Worm (Caenorhabditis elegans) whole organism, young adult: ENCODE measurements around the gene C08E8.6.

Experiments used
- F10E7.11 ChIP-seq: sonication (generic microtip); optimal IDR thresholded peaks from 2 replicates; lab custom pipeline; 2017; ENCODE audit warnings: mild to moderate bottlenecking, missing genetic modification characterization, moderate library complexity, missing compliant biosample characterization
- F23B12.7 ChIP-seq: sonication (generic microtip); optimal IDR thresholded peaks from 2 replicates; lab custom pipeline; 2017; ENCODE audit warnings: missing genetic modification characterization, mild to moderate bottlenecking, missing compliant biosample characterization, antibody characterized with exemption, moderate library complexity; ENCODE audit not compliant: insufficient read depth
- F39B2.1 ChIP-seq: fragments of 200-800 bp; sonication (Bioruptor generic); IDR thresholded peaks from 2 replicates; pipeline ENCODE4 v1.3.6; 2022; ENCODE audit warnings: missing genetic modification reagents, missing genetic modification characterization, missing compliant biosample characterization
- F49E8.2 ChIP-seq: sonication (generic microtip); optimal IDR thresholded peaks from 3 replicates; lab custom pipeline; 2017; ENCODE audit warnings: missing genetic modification characterization, mild to moderate bottlenecking, missing compliant biosample characterization, antibody characterized with exemption, moderate library complexity; ENCODE audit not compliant: insufficient read depth
- F55B11.4 ChIP-seq: sonication (generic microtip); optimal IDR thresholded peaks from 2 replicates; lab custom pipeline; 2016; ENCODE audit warnings: missing compliant biosample characterization, missing genetic modification characterization, borderline replicate concordance; ENCODE audit not compliant: insufficient read depth
- K12H6.12 ChIP-seq: fragments of 200-800 bp; sonication (Bioruptor generic); optimal IDR thresholded peaks from 2 replicates; lab custom pipeline; 2018; ENCODE audit warnings: mild to moderate bottlenecking, missing genetic modification characterization, missing compliant biosample characterization
- Y53G8AR.9 ChIP-seq: fragments of 200-800 bp; sonication (Bioruptor generic); conservative IDR thresholded peaks from 2 replicates; pipeline ENCODE4 v1.3.6; 2022; ENCODE audit warnings: missing genetic modification reagents, missing genetic modification characterization, missing compliant biosample characterization
- Y67H2A.10 ChIP-seq: fragments of 200-800 bp; sonication (Bioruptor generic); conservative IDR thresholded peaks from 2 replicates; pipeline ENCODE4 v1.3.6; 2022; ENCODE audit warnings: missing genetic modification reagents, missing genetic modification characterization, missing compliant biosample characterization
- ZK185.1 ChIP-seq: sonication (generic microtip); optimal IDR thresholded peaks from 2 replicates; lab custom pipeline; 2016; ENCODE audit warnings: mild to moderate bottlenecking, missing genetic modification characterization, missing compliant biosample characterization; ENCODE audit not compliant: poor library complexity, severe bottlenecking
- ama-1 ChIP-seq, 3 experiments: fragments of 150-350 bp in 1 of 3; sonication (generic microtip) in 2 of 3; optimal IDR thresholded peaks; 2 replicates each; lab custom pipeline; 2014 to 2018; ENCODE audit warnings: missing biosample characterization in 2 of 3, missing genetic modification characterization in 2 of 3, missing genetic modification reagents in 2 of 3
- aptf-2 ChIP-seq: fragments of 200-800 bp; sonication (Bioruptor generic); conservative IDR thresholded peaks from 2 replicates; pipeline ENCODE4 v1.3.6; 2022; ENCODE audit warnings: missing genetic modification reagents, missing genetic modification characterization, missing compliant biosample characterization
- aptf-3 ChIP-seq: fragments of 200-800 bp; sonication (Bioruptor generic); IDR thresholded peaks from 2 replicates; pipeline ENCODE4 v1.3.6; 2022; ENCODE audit warnings: missing genetic modification characterization, missing compliant biosample characterization
- atf-7 ChIP-seq: sonication (generic microtip); optimal IDR thresholded peaks from 2 replicates; lab custom pipeline; 2017; ENCODE audit warnings: mild to moderate bottlenecking, missing genetic modification characterization, missing compliant biosample characterization
- athp-1 ChIP-seq: sonication (generic microtip); optimal IDR thresholded peaks from 2 replicates; lab custom pipeline; 2017; ENCODE audit warnings: mild to moderate bottlenecking, missing genetic modification characterization, missing compliant biosample characterization
- bed-2 ChIP-seq: fragments of 200-800 bp; sonication (Bioruptor generic); IDR thresholded peaks from 2 replicates; pipeline ENCODE4 v1.3.6; 2022; ENCODE audit warnings: missing genetic modification reagents, missing genetic modification characterization, missing compliant biosample characterization
- cebp-1 ChIP-seq, 2 experiments: fragments of 200-800 bp in 1 of 2; sonication (Bioruptor generic) in 1 of 2; sonication (generic microtip) in 1 of 2; IDR thresholded peaks in 1 of 2; optimal IDR thresholded peaks in 1 of 2; 2 replicates each; pipeline versions ENCODE4 v1.3.6 to Lab custom; 2017 to 2022; ENCODE audit warnings: missing compliant biosample characterization in 2 of 2, missing genetic modification characterization in 2 of 2, mild to moderate bottlenecking in 1 of 2, missing genetic modification reagents in 1 of 2, moderate library complexity in 1 of 2
- ceh-100 ChIP-seq: fragments of 200-800 bp; sonication (Bioruptor generic); IDR thresholded peaks from 2 replicates; pipeline ENCODE4 v1.3.6; 2022; ENCODE audit warnings: missing genetic modification reagents, missing genetic modification characterization, missing compliant biosample characterization
- ceh-40 ChIP-seq: fragments of 200-800 bp; sonication (Bioruptor generic); IDR thresholded peaks from 2 replicates; pipeline ENCODE4 v1.3.6; 2022; ENCODE audit warnings: missing genetic modification characterization, missing compliant biosample characterization
- chd-7 ChIP-seq: sonication (generic microtip); optimal IDR thresholded peaks from 2 replicates; lab custom pipeline; 2016; ENCODE audit warnings: mild to moderate bottlenecking, missing genetic modification characterization, moderate library complexity, missing compliant biosample characterization
- ekl-4 ChIP-seq: fragments of 200-800 bp; sonication (Bioruptor generic); IDR thresholded peaks from 2 replicates; pipeline ENCODE4 v1.3.6; 2022; ENCODE audit warnings: missing genetic modification reagents, missing genetic modification characterization, missing compliant biosample characterization
- let-526 ChIP-seq: fragments of 200-800 bp; sonication (Bioruptor generic); IDR thresholded peaks from 2 replicates; pipeline ENCODE4 v1.3.6; 2022; ENCODE audit warnings: missing genetic modification reagents, missing genetic modification characterization, missing compliant biosample characterization
- lin-35 ChIP-seq, 3 experiments: fragments of 150-350 bp in 2 of 3; sonication (generic microtip) in 1 of 3; optimal IDR thresholded peaks; 2 replicates each; lab custom pipeline; 2014 to 2018; ENCODE audit warnings: missing biosample characterization in 3 of 3, missing genetic modification characterization in 3 of 3, missing genetic modification reagents in 3 of 3
- madf-3 ChIP-seq: fragments of 200-800 bp; sonication (Bioruptor generic); IDR thresholded peaks from 2 replicates; pipeline ENCODE4 v1.3.6; 2022; ENCODE audit warnings: missing genetic modification reagents, missing genetic modification characterization, missing compliant biosample characterization
- nfyb-1 ChIP-seq: fragments of 200-800 bp; sonication (Bioruptor generic); IDR thresholded peaks from 2 replicates; pipeline ENCODE4 v1.3.6; 2022; ENCODE audit warnings: missing genetic modification reagents, missing genetic modification characterization, missing compliant biosample characterization
- nhr-27 ChIP-seq: fragments of 200-800 bp; sonication (Bioruptor generic); optimal IDR thresholded peaks from 2 replicates; lab custom pipeline; 2018; ENCODE audit warnings: mild to moderate bottlenecking, missing genetic modification characterization, moderate library complexity, missing compliant biosample characterization
- rpc-1 ChIP-seq, 2 experiments: fragments of 150-350 bp in 1 of 2; sonication (generic microtip) in 1 of 2; optimal IDR thresholded peaks; 2 replicates each; lab custom pipeline; 2014 to 2018; ENCODE audit warnings: missing biosample characterization in 1 of 2, missing genetic modification characterization in 1 of 2, missing genetic modification reagents in 1 of 2, missing genotype in 1 of 2
- snpc-1.3 ChIP-seq: sonication (generic microtip); optimal IDR thresholded peaks from 2 replicates; lab custom pipeline; 2017; ENCODE audit warnings: missing genetic modification characterization, mild to moderate bottlenecking, missing compliant biosample characterization, antibody characterized with exemption, moderate library complexity, missing genotype, missing genetic modification reagents; ENCODE audit not compliant: insufficient read depth
- snpc-3.4 ChIP-seq: sonication (generic microtip); optimal IDR thresholded peaks from 2 replicates; lab custom pipeline; 2017; ENCODE audit warnings: missing genetic modification characterization, mild to moderate bottlenecking, missing compliant biosample characterization, antibody characterized with exemption, moderate library complexity, missing genotype, missing genetic modification reagents
- snpc-4 ChIP-seq, 5 experiments: fragments of 150-350 bp in 1 of 5; sonication (generic microtip) in 4 of 5; optimal IDR thresholded peaks; 2 replicates each; lab custom pipeline; 2014 to 2018; ENCODE audit warnings: missing genetic modification characterization in 5 of 5, missing biosample characterization in 3 of 5, antibody characterized with exemption in 2 of 5, mild to moderate bottlenecking in 2 of 5, missing compliant biosample characterization in 2 of 5, missing genotype in 2 of 5, moderate library complexity in 2 of 5, missing genetic modification reagents in 1 of 5
- somi-1 ChIP-seq: fragments of 200-800 bp; sonication (Bioruptor generic); optimal IDR thresholded peaks from 2 replicates; lab custom pipeline; 2018; ENCODE audit warnings: mild to moderate bottlenecking, missing genetic modification characterization, missing compliant biosample characterization
- tbx-9 ChIP-seq: sonication (generic microtip); optimal IDR thresholded peaks from 2 replicates; lab custom pipeline; 2016; ENCODE audit warnings: borderline replicate concordance, missing genetic modification characterization, inconsistent platforms, missing compliant biosample characterization

Gene C08E8.6

ce11 chrV:18394203-18394602 is 26.0 kb upstream of the C08E8.6 start, which contains the start of gene Y51A2B.6:
Y51A2B.6 (minus strand) TSS chrV:18394303.
- TF ChIP-seq nfyb-1 (GFP tag; lab: Robert Waterston, UW) (no peak), F55B11.4 (tag; lab: Kevin White, UChicago) (no peak), lin-35 (GFP tag; optimal IDR thresholded peaks at IDR 0.05; lab: Kevin White, UChicago) (no peak), snpc-4 (GFP tag; optimal IDR thresholded peaks at IDR 0.05; lab: Kevin White, UChicago) (no peak), snpc-4 (tag; optimal IDR thresholded peaks at IDR 0.05; lab: Kevin White, UChicago) (no peak), madf-3 (no peak), Y67H2A.10 (no peak), ceh-40 (GFP tag; lab: Robert Waterston, UW) (no peak), rpc-1 (optimal IDR thresholded peaks at IDR 0.05; lab: Kevin White, UChicago) (no peak), rpc-1 (tag; optimal IDR thresholded peaks at IDR 0.05; lab: Kevin White, UChicago) (no peak), snpc-1.3 (no peak)

- TF ChIP-seq athp-1 (tag; lab: Kevin White, UChicago) = no peak
- no peak for TF ChIP-seq cebp-1 (GFP tag; IDR thresholded peaks at IDR 0.05; lab: Robert Waterston, UW)
- no peak for TF ChIP-seq cebp-1 (tag; optimal IDR thresholded peaks at IDR 0.05; lab: Kevin White, UChicago)
- no peak for TF ChIP-seq Y53G8AR.9
- no peak for TF ChIP-seq tbx-9 (tag; lab: Kevin White, UChicago)
- no peak for TF ChIP-seq F39B2.1 (GFP tag; lab: Robert Waterston, UW)
- no peak for TF ChIP-seq bed-2 (GFP tag; lab: Robert Waterston, UW)
- TF ChIP-seq chd-7 (tag; lab: Kevin White, UChicago) = no peak
- TF ChIP-seq K12H6.12 (tag; lab: Kevin White, UChicago) = no peak
- TF ChIP-seq ZK185.1 = no peak
- TF ChIP-seq rpc-1 (optimal IDR thresholded peaks at IDR 0.05; lab: Kevin White, UChicago) = no peak
- TF ChIP-seq rpc-1 (tag; optimal IDR thresholded peaks at IDR 0.05; lab: Kevin White, UChicago) = no peak
- no peak for TF ChIP-seq aptf-3 (GFP tag; lab: Robert Waterston, UW)
- TF ChIP-seq let-526 = no peak
- TF ChIP-seq somi-1 (GFP tag; lab: Kevin White, UChicago) = no peak
Observed at ce11 chrV:18389046-18389445, 20.8 kb upstream of the C08E8.6 start, which contains the start of the genes Y51A2B.4 and Y51A2B.5. Y51A2B.4 (minus strand) TSS chrV:18389146. Y51A2B.5 (plus strand) TSS chrV:18389277.

ce11 chrV:18382590-18382989 is 14.4 kb upstream of the C08E8.6 start, which contains the start of gene nhr-288:
nhr-288 (minus strand) TSS chrV:18382690.
- TF ChIP-seq rpc-1 (optimal IDR thresholded peaks at IDR 0.05; lab: Kevin White, UChicago) (no peak), rpc-1 (tag; optimal IDR thresholded peaks at IDR 0.05; lab: Kevin White, UChicago) (no peak), F10E7.11 (no peak), tbx-9 (tag; lab: Kevin White, UChicago) (no peak), nhr-27 (tag; lab: Kevin White, UChicago) (no peak), snpc-3.4 (tag; lab: Kevin White, UChicago) (no peak), ceh-100 (no peak), atf-7 (tag; lab: Kevin White, UChicago) (no peak), aptf-2 (GFP tag; lab: Robert Waterston, UW) (no peak), ekl-4 (GFP tag; lab: Robert Waterston, UW) (no peak), ama-1 (optimal IDR thresholded peaks at IDR 0.05; lab: Kevin White, UChicago) (no peak), ama-1 (GFP tag; optimal IDR thresholded peaks at IDR 0.05; lab: Kevin White, UChicago) (no peak), F23B12.7 (tag; lab: Kevin White, UChicago) (no peak), F49E8.2 (no peak)
